Worm (Caenorhabditis elegans) whole organism, L2 larva: ENCODE results near the gene B0393.5.

Experiments
- F13H6.1 ChIP-seq: sonication (generic microtip); optimal IDR thresholded peaks from 2 replicates; lab custom pipeline; 2016; ENCODE audit warnings: missing genetic modification characterization, missing compliant biosample characterization
- blmp-1 ChIP-seq: sonication (generic microtip); optimal IDR thresholded peaks from 2 replicates; lab custom pipeline; 2017; ENCODE audit warnings: missing genetic modification characterization, mild to moderate bottlenecking, missing compliant biosample characterization, antibody characterized with exemption, moderate library complexity; ENCODE audit not compliant: insufficient read depth
- dmd-4 ChIP-seq: sonication (generic microtip); optimal IDR thresholded peaks from 2 replicates; lab custom pipeline; 2017; ENCODE audit warnings: missing biosample characterization, missing genetic modification characterization
- elt-1 ChIP-seq: fragments of 150-350 bp; optimal IDR thresholded peaks from 2 replicates; lab custom pipeline; 2014; ENCODE audit warnings: missing biosample characterization, missing genetic modification characterization
- lin-11 ChIP-seq: fragments of 150-350 bp; sonication (generic microtip); optimal IDR thresholded peaks from 2 replicates; lab custom pipeline; 2014; ENCODE audit warnings: missing biosample characterization, missing genetic modification characterization, inconsistent platforms, mixed read lengths
- mdl-1 ChIP-seq, 2 experiments: fragments of 150-350 bp in 1 of 2; sonication (generic microtip) in 1 of 2; optimal IDR thresholded peaks; 2 replicates each; lab custom pipeline; 2017; ENCODE audit warnings: missing biosample characterization in 2 of 2, missing genetic modification characterization in 2 of 2
- nhr-12 ChIP-seq: fragments of 150-350 bp; optimal IDR thresholded peaks from 2 replicates; lab custom pipeline; 2014; ENCODE audit warnings: missing biosample characterization, missing genetic modification characterization
- nhr-237 ChIP-seq: fragments of 150-350 bp; optimal IDR thresholded peaks from 2 replicates; lab custom pipeline; 2014; ENCODE audit warnings: missing biosample characterization, missing genetic modification characterization
- nhr-77 ChIP-seq: fragments of 150-350 bp; optimal IDR thresholded peaks from 2 replicates; lab custom pipeline; 2014; ENCODE audit warnings: missing biosample characterization, missing genetic modification characterization
- unc-55 ChIP-seq: fragments of 150-350 bp; sonication (generic microtip); optimal IDR thresholded peaks from 3 replicates; lab custom pipeline; 2014; ENCODE audit warnings: missing biosample characterization, missing genetic modification reagents, missing genetic modification characterization
- unc-62 ChIP-seq: fragments of 150-350 bp; optimal IDR thresholded peaks from 2 replicates; lab custom pipeline; 2014; ENCODE audit warnings: missing biosample characterization, missing genetic modification reagents, missing genetic modification characterization
- ztf-4 ChIP-seq: fragments of 150-350 bp; optimal IDR thresholded peaks from 2 replicates; lab custom pipeline; 2014; ENCODE audit warnings: missing biosample characterization, missing genetic modification characterization

ce11 chrIII:4740820-4741219 is 24.8 kb upstream of the B0393.5 start:
- no peak for TF ChIP-seq nhr-237 (tag; lab: Kevin White, UChicago)
- TF ChIP-seq blmp-1 (tag; lab: Kevin White, UChicago) = no peak
- TF ChIP-seq ztf-4 = no peak
- TF ChIP-seq nhr-12 (tag; lab: Kevin White, UChicago) = no peak
- no peak for TF ChIP-seq lin-11 (tag; lab: Kevin White, UChicago)
- TF ChIP-seq unc-55 (GFP tag; lab: Kevin White, UChicago) = no peak
- no peak for TF ChIP-seq nhr-77 (tag; lab: Kevin White, UChicago)
- TF ChIP-seq F13H6.1 (tag; lab: Kevin White, UChicago) = no peak
- TF ChIP-seq elt-1 (tag; lab: Kevin White, UChicago) = no peak
- TF ChIP-seq unc-62 (GFP tag; lab: Kevin White, UChicago) = no peak
- no peak for TF ChIP-seq dmd-4
- no peak for TF ChIP-seq mdl-1 (tag; optimal IDR thresholded peaks at IDR 0.05; lab: Kevin White, UChicago)
